Worm (Caenorhabditis elegans): ENCODE data around the gene M02E1.4.

DNA sequence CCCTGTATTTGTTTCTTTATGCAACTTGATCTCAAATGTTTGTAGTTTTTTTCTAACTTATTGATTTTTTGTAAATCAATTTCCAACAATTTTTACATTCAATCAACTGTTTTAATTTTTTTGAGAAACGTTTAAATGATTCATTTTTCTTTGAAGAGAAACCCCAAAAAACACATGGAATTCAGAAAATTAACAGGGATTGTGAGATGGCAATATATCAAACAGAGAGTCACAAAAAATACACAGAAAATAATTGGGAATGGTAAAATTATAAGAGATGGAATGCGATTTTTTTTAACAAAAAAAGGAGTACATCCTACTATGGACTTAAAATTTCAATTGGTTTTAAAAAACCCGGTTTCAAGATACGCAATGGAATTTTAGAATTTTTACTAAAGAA, 21.4 kb downstream of the M02E1.4 start:
- TF ChIP-seq flt-1 (GFP tag; IDR thresholded peaks at IDR 0.05) (no peak), med-1 (GFP tag; optimal IDR thresholded peaks at IDR 0.05; ENCODE audit: insufficient read depth) (no peak), tab-1 (GFP tag; IDR thresholded peaks at IDR 0.05) (no peak)
